Fruit fly (Drosophila melanogaster) whole organism, embryonic: ENCODE data around the gene RpS3.

Experiments used
- Ada2b ChIP-seq: fragments of 200-800 bp; sonication (Bioruptor generic); IDR thresholded peaks from 2 replicates; pipeline ENCODE4 v1.3.6; 2022; ENCODE audit warnings: missing biosample characterization, missing genetic modification characterization
- Asciz ChIP-seq: fragments of 200-800 bp; sonication (Bioruptor generic); optimal IDR thresholded peaks from 2 replicates; lab custom pipeline; 2017; ENCODE audit warnings: missing biosample characterization, mild to moderate bottlenecking, missing genetic modification characterization, missing genetic modification reagents
- Atf3 ChIP-seq: fragments of 200-800 bp; sonication (Bioruptor generic); optimal IDR thresholded peaks from 3 replicates; lab custom pipeline; 2016; ENCODE audit warnings: missing biosample characterization, missing genetic modification characterization
- CG11560 ChIP-seq: fragments of 200-800 bp; sonication (Bioruptor generic); IDR thresholded peaks from 3 replicates; pipeline ENCODE4 v1.3.6; 2022; ENCODE audit warnings: missing biosample characterization, missing genetic modification characterization
- CG13424 ChIP-seq: fragments of 200-800 bp; sonication (Bioruptor generic); optimal IDR thresholded peaks from 2 replicates; lab custom pipeline; 2019; ENCODE audit warnings: missing biosample characterization, mild to moderate bottlenecking, missing genetic modification characterization, moderate library complexity
- CG13775 ChIP-seq: fragments of 200-800 bp; sonication (Bioruptor generic); optimal IDR thresholded peaks from 3 replicates; lab custom pipeline; 2017; ENCODE audit warnings: missing biosample characterization, mild to moderate bottlenecking, missing genetic modification characterization
- CG14441 ChIP-seq: fragments of 200-800 bp; sonication (Bioruptor generic); IDR thresholded peaks from 2 replicates; pipeline ENCODE4 v1.3.6; 2022; ENCODE audit warnings: missing biosample characterization, missing genetic modification characterization
- CG17912 ChIP-seq: fragments of 200-800 bp; sonication (Bioruptor generic); optimal IDR thresholded peaks from 2 replicates; lab custom pipeline; 2018; ENCODE audit warnings: missing biosample characterization, mild to moderate bottlenecking, missing genetic modification characterization
- CG18011 ChIP-seq: fragments of 200-800 bp; sonication (Bioruptor generic); optimal IDR thresholded peaks from 2 replicates; lab custom pipeline; 2017; ENCODE audit warnings: missing biosample characterization, missing genetic modification characterization, mild to moderate bottlenecking, moderate library complexity, missing genotype
- CG18599 ChIP-seq: fragments of 200-800 bp; sonication (Bioruptor generic); optimal IDR thresholded peaks from 3 replicates; lab custom pipeline; 2017; ENCODE audit warnings: missing biosample characterization, missing genetic modification characterization, mild to moderate bottlenecking, moderate library complexity, missing genetic modification reagents
- CG2678 ChIP-seq: fragments of 200-800 bp; sonication (Bioruptor generic); optimal IDR thresholded peaks from 3 replicates; lab custom pipeline; 2019; ENCODE audit warnings: missing biosample characterization, mild to moderate bottlenecking, missing genetic modification characterization, moderate library complexity
- CG2889 ChIP-seq: fragments of 200-800 bp; sonication (Bioruptor generic); IDR thresholded peaks from 3 replicates; pipeline ENCODE4 v1.3.6; 2022; ENCODE audit warnings: missing biosample characterization, missing genetic modification characterization
- CG31224 ChIP-seq: fragments of 200-800 bp; sonication (Bioruptor generic); IDR thresholded peaks from 2 replicates; pipeline ENCODE4 v1.3.6; 2022; ENCODE audit warnings: missing biosample characterization, missing genetic modification characterization
- CG5953 ChIP-seq: fragments of 200-800 bp; sonication (Bioruptor generic); IDR thresholded peaks from 2 replicates; pipeline ENCODE4 v1.3.6; 2022; ENCODE audit warnings: missing biosample characterization, missing genetic modification characterization
- CG8388 ChIP-seq: fragments of 200-800 bp; sonication (Bioruptor generic); optimal IDR thresholded peaks from 2 replicates; lab custom pipeline; 2019; ENCODE audit warnings: missing biosample characterization, mild to moderate bottlenecking, missing genetic modification characterization, moderate library complexity
- CG8478 ChIP-seq: fragments of >200 bp; optimal IDR thresholded peaks from 2 replicates; lab custom pipeline; 2018
- CG8944 ChIP-seq: fragments of 200-800 bp; sonication (Bioruptor generic); optimal IDR thresholded peaks from 3 replicates; lab custom pipeline; 2016; ENCODE audit warnings: missing biosample characterization, missing genetic modification characterization
- CrebB ChIP-seq: fragments of 200-800 bp; sonication (Bioruptor generic); optimal IDR thresholded peaks from 3 replicates; lab custom pipeline; 2018; ENCODE audit warnings: missing biosample characterization, mild to moderate bottlenecking, missing genetic modification characterization
- D19A ChIP-seq: fragments of 200-800 bp; optimal IDR thresholded peaks from 3 replicates; lab custom pipeline; 2019; ENCODE audit warnings: missing biosample characterization, mild to moderate bottlenecking, missing genetic modification characterization, moderate library complexity
- D19B ChIP-seq: fragments of 200-800 bp; sonication (Bioruptor generic); optimal IDR thresholded peaks from 2 replicates; lab custom pipeline; 2017; ENCODE audit warnings: missing biosample characterization, mild to moderate bottlenecking, missing genetic modification characterization
- Gug ChIP-seq: fragments of 200-800 bp; sonication (Bioruptor generic); IDR thresholded peaks from 4 replicates; pipeline ENCODE4 v1.3.6; 2022; ENCODE audit warnings: missing biosample characterization, missing genetic modification characterization
- Kr ChIP-seq: fragments of 200-800 bp; sonication (Bioruptor generic); optimal IDR thresholded peaks from 2 replicates; lab custom pipeline; 2017; ENCODE audit warnings: missing biosample characterization, mild to moderate bottlenecking, missing genetic modification characterization
- Nf-YC ChIP-seq: fragments of 200-800 bp; optimal IDR thresholded peaks from 3 replicates; lab custom pipeline; 2019; ENCODE audit warnings: missing biosample characterization, mild to moderate bottlenecking, missing genetic modification characterization, moderate library complexity
- PHDP ChIP-seq: fragments of 200-800 bp; sonication (Bioruptor generic); optimal IDR thresholded peaks from 3 replicates; lab custom pipeline; 2018; ENCODE audit warnings: missing biosample characterization, mild to moderate bottlenecking, missing genetic modification characterization, moderate library complexity
- Pdp1 ChIP-seq, 2 experiments: fragments of 200-800 bp; sonication (Bioruptor generic); optimal IDR thresholded peaks; 3 replicates each; lab custom pipeline; 2016; ENCODE audit warnings: missing biosample characterization in 2 of 2, missing genetic modification characterization in 2 of 2, mild to moderate bottlenecking in 1 of 2, moderate library complexity in 1 of 2
- Rfx ChIP-seq: fragments of 200-800 bp; sonication (Bioruptor generic); IDR thresholded peaks from 2 replicates; pipeline ENCODE4 v1.3.6; 2022; ENCODE audit warnings: missing biosample characterization, missing genetic modification characterization
- Sox102F ChIP-seq: fragments of 200-800 bp; sonication (Bioruptor generic); optimal IDR thresholded peaks from 2 replicates; lab custom pipeline; 2018; ENCODE audit warnings: missing biosample characterization, mild to moderate bottlenecking, missing genetic modification characterization, moderate library complexity
- Xbp1 ChIP-seq: fragments of 200-800 bp; sonication (Bioruptor generic); optimal IDR thresholded peaks from 3 replicates; lab custom pipeline; 2016; ENCODE audit warnings: missing biosample characterization, mild to moderate bottlenecking, missing genetic modification characterization
- az2 ChIP-seq: fragments of 200-800 bp; sonication (Bioruptor generic); optimal IDR thresholded peaks from 3 replicates; lab custom pipeline; 2016; ENCODE audit warnings: missing biosample characterization, missing genetic modification characterization
- cad ChIP-seq: fragments of >200 bp; optimal IDR thresholded peaks from 2 replicates; lab custom pipeline; 2017; ENCODE audit warnings: missing biosample characterization, missing genetic modification characterization
- chinmo ChIP-seq: fragments of 200-800 bp; sonication (Bioruptor generic); IDR thresholded peaks from 4 replicates; pipeline ENCODE4 v1.3.6; 2022; ENCODE audit warnings: missing biosample characterization, missing genetic modification characterization; ENCODE audit not compliant: partially characterized antibody
- ci ChIP-seq: fragments of 200-800 bp; sonication (Bioruptor generic); IDR thresholded peaks from 3 replicates; pipeline ENCODE4 v1.3.6; 2022; ENCODE audit warnings: missing biosample characterization, missing genetic modification characterization
- dmrt11E ChIP-seq: fragments of 200-800 bp; sonication (Bioruptor generic); optimal IDR thresholded peaks from 3 replicates; lab custom pipeline; 2018; ENCODE audit warnings: missing biosample characterization, mild to moderate bottlenecking, missing genetic modification characterization, moderate library complexity
- dpn ChIP-seq, 2 experiments: fragments of 200-800 bp; sonication (Bioruptor generic); optimal IDR thresholded peaks; 3 replicates each; lab custom pipeline; 2016; ENCODE audit warnings: missing biosample characterization in 2 of 2, missing genetic modification characterization in 2 of 2
- ems ChIP-seq: fragments of 200-800 bp; sonication (Bioruptor generic); optimal IDR thresholded peaks from 3 replicates; lab custom pipeline; 2016; ENCODE audit warnings: missing biosample characterization, missing genetic modification characterization
- fd102C ChIP-seq: fragments of 200-800 bp; sonication (Bioruptor generic); optimal IDR thresholded peaks from 2 replicates; lab custom pipeline; 2018; ENCODE audit warnings: missing biosample characterization, mild to moderate bottlenecking, missing genetic modification characterization, moderate library complexity
- fd96Cb ChIP-seq: fragments of 200-800 bp; sonication (Bioruptor generic); optimal IDR thresholded peaks from 2 replicates; lab custom pipeline; 2018; ENCODE audit warnings: missing biosample characterization, mild to moderate bottlenecking, missing genetic modification characterization, moderate library complexity
- gce ChIP-seq: fragments of 200-800 bp; sonication (Bioruptor generic); IDR thresholded peaks from 3 replicates; pipeline ENCODE4 v1.3.6; 2022; ENCODE audit warnings: missing biosample characterization, missing genetic modification characterization
- grn ChIP-seq: fragments of 200-800 bp; sonication (Bioruptor generic); optimal IDR thresholded peaks from 3 replicates; lab custom pipeline; 2017; ENCODE audit warnings: missing biosample characterization, missing genetic modification characterization
- lmd ChIP-seq: fragments of 200-800 bp; sonication (Bioruptor generic); IDR thresholded peaks from 2 replicates; pipeline ENCODE4 v1.3.6; 2022; ENCODE audit warnings: missing biosample characterization, missing genetic modification characterization
- lola ChIP-seq, 3 experiments: fragments of >200 bp in 2 of 3; fragments of 200-800 bp in 1 of 3; sonication (Bioruptor generic) in 1 of 3; optimal IDR thresholded peaks; 2 replicates each; lab custom pipeline; 2017 to 2019; ENCODE audit warnings: missing biosample characterization in 3 of 3, missing genetic modification characterization in 3 of 3, mild to moderate bottlenecking in 1 of 3, moderate library complexity in 1 of 3
- mam ChIP-seq: fragments of 200-800 bp; sonication (Bioruptor generic); optimal IDR thresholded peaks from 3 replicates; lab custom pipeline; 2016; ENCODE audit warnings: missing biosample characterization, missing genetic modification characterization
- pb ChIP-seq: fragments of 200-800 bp; sonication (Bioruptor generic); optimal IDR thresholded peaks from 3 replicates; lab custom pipeline; 2016; ENCODE audit warnings: missing biosample characterization, missing genetic modification characterization
- run ChIP-seq: fragments of 200-800 bp; sonication (Bioruptor generic); optimal IDR thresholded peaks from 3 replicates; lab custom pipeline; 2018; ENCODE audit warnings: missing biosample characterization, mild to moderate bottlenecking, missing genetic modification characterization
- sens ChIP-seq: fragments of 200-800 bp; sonication (Bioruptor generic); peaks from one replicate; lab custom pipeline; 2016; ENCODE audit warnings: missing biosample characterization, missing genetic modification characterization
- tgo ChIP-seq: fragments of 200-800 bp; sonication (Bioruptor generic); IDR thresholded peaks from 3 replicates; pipeline ENCODE4 v1.3.6; 2022; ENCODE audit warnings: missing biosample characterization, missing genetic modification characterization
- tna ChIP-seq: fragments of 200-800 bp; sonication (Bioruptor generic); IDR thresholded peaks from 2 replicates; pipeline ENCODE4 v1.3.6; 2022; ENCODE audit warnings: missing biosample characterization, missing genetic modification characterization; ENCODE audit not compliant: partially characterized antibody

The RpS3 gene

DNA sequence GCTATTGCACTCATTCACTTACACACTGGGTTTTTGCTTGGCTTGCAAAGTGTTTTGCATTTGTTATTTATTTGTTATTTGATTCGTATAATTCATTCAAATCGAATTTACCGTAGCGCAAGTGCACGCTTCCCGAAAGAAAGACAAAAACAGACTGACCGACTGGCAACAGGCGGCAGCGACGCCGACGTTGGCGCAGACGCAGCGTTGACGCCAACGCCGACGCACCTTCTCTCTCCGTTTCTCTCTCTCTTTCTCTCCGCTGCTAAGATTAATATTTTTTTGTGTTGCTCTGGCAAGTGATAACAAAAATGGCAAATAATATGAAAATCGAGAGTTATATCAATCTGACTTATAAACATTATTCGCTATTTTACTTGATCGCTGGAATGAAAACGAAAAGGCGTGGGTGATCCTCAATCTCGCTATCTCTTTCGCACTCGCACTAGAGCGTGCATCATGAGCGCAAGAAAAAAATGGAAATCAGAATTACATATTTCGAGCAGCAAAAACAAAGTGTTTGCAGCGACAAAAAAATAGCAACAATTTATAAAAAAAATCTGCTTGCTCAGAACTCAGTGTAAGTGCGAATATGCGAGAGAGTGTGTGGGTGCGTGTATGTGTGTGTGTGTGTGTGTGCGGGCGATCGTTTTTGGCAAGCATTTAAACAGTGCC is 12.5 kb upstream of the RpS3 start, which contains the start of gene pnt (continued):
- TF ChIP-seq CG17912 (GFP tag; lab: Kevin White, UChicago) (no peak), chinmo (GFP tag; lab: Robert Waterston, UW) (0 out of 4 replicates have a peak, but pooled peaks have one; percentile 63), gce (GFP tag; lab: Robert Waterston, UW) (no peak), sens (GFP tag; lab: Kevin White, UChicago) (peak; percentile 78), Sox102F (GFP tag; lab: Kevin White, UChicago) (no peak), CG14441 (GFP tag; lab: Robert Waterston, UW) (0 out of 2 replicates have a peak, but pooled peaks have one; percentile 17), fd102C (no peak), CG5953 (no peak)

DNA sequence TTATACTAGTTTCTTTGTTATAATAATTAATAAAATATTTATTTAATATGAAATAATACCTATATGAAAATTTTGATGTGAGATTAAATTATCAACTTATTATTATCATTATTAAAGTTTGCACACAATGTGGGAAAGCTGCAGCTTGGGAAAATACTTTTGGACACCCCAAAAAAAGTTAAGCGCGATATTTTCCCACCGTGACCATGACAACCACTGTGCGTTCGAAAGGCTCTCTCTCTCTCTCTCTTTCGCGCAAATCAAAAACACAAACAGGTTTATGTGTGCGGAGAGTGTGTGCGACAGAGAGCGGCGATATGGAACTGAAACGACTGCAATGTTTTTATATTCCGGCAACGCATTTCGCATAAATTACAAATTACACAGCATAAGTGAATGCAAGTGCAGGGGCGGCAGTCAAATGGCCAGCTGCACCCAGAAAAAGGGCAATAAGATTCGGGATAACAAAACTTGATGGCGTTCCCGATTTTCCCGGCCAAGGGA is 11.7 kb upstream of the RpS3 start:
- TF ChIP-seq Atf3 (GFP tag; lab: Kevin White, UChicago) = no peak
- TF ChIP-seq Asciz = peak; percentile 24
- no peak for TF ChIP-seq grn
- TF ChIP-seq dpn (GFP tag; optimal IDR thresholded peaks at IDR 0.05; lab: Kevin White, UChicago) = peak in 1 of 2 experiments; percentile 20
- peak; percentile 57 for TF ChIP-seq CG13775 (GFP tag; lab: Kevin White, UChicago)
- TF ChIP-seq dmrt11E = peak; percentile 70
- no peak for TF ChIP-seq CG11560 (tag; lab: Robert Waterston, UW)
- TF ChIP-seq D19B = peak; percentile 20
- TF ChIP-seq CG2889 (GFP tag; lab: Robert Waterston, UW) = no peak
- TF ChIP-seq Xbp1 = peak; percentile 44
- TF ChIP-seq mam (GFP tag; lab: Kevin White, UChicago) = peak; percentile 54
- TF ChIP-seq CG8944 (GFP tag; lab: Kevin White, UChicago) = peak; percentile 1
- TF ChIP-seq Kr = peak; percentile 20
- TF ChIP-seq CG31224 (GFP tag; lab: Robert Waterston, UW) = no peak; the same call in 1 of the 2 replicates
- no peak for TF ChIP-seq pb (GFP tag; lab: Kevin White, UChicago)
- TF ChIP-seq Nf-YC (tag; lab: Kevin White, UChicago) = peak; percentile 46
- TF ChIP-seq tna (GFP tag; lab: Robert Waterston, UW) = peak; percentile 47
- TF ChIP-seq Pdp1 (GFP tag; optimal IDR thresholded peaks at IDR 0.05; lab: Kevin White, UChicago) = peak in 1 of 2 experiments; percentile 1
- peak; percentile 58 for TF ChIP-seq fd96Cb (tag; lab: Kevin White, UChicago)
- peak; percentile 60 for TF ChIP-seq CG2678
- peak; percentile 45 for TF ChIP-seq CG13424 (tag; lab: Kevin White, UChicago)
- TF ChIP-seq D19A (tag; lab: Kevin White, UChicago) = peak; percentile 55
- TF ChIP-seq run (tag; lab: Kevin White, UChicago) = peak; percentile 13
- peak; percentile 77 for TF ChIP-seq Rfx (GFP tag; lab: Robert Waterston, UW)
- peak; percentile 76 for TF ChIP-seq tgo (GFP tag; lab: Robert Waterston, UW)
- peak; percentile 67; the same call in 3 of the 4 replicates for TF ChIP-seq Gug (GFP tag; lab: Robert Waterston, UW)
- no peak for TF ChIP-seq cad (GFP tag; lab: Kevin White, UChicago)
- TF ChIP-seq CrebB (tag; lab: Kevin White, UChicago) = no peak
- TF ChIP-seq CG8478 (lab: Kevin White, UChicago) = no peak
- TF ChIP-seq CG18011 = no peak
- TF ChIP-seq ci (GFP tag; lab: Robert Waterston, UW) = peak; percentile 71
- peak; percentile 50 for TF ChIP-seq lmd (GFP tag; lab: Robert Waterston, UW)
- TF ChIP-seq PHDP (tag; lab: Kevin White, UChicago) = peak; percentile 53
- TF ChIP-seq az2 (GFP tag; lab: Kevin White, UChicago) = peak; percentile 40
- peak; percentile 11 for TF ChIP-seq ems
- peak; percentile 2 for TF ChIP-seq CG18599 (GFP tag; lab: Kevin White, UChicago)
- peak; percentile 51 for TF ChIP-seq CG8388 (GFP tag; lab: Kevin White, UChicago)
- TF ChIP-seq sens (GFP tag; lab: Kevin White, UChicago) = peak; percentile 83
- TF ChIP-seq Ada2b (GFP tag; lab: Robert Waterston, UW) = peak; percentile 47
- TF ChIP-seq lola (GFP tag; optimal IDR thresholded peaks at IDR 0.05; lab: Kevin White, UChicago) = peak in 1 of 3 experiments; percentile 67
